Fruit fly (Drosophila melanogaster): Measurements from ENCODE around the gene Adhr.
A peak's percentile ranks its signal among the peaks of the same experiment; 100 is the strongest.

The Adhr gene

DNA sequence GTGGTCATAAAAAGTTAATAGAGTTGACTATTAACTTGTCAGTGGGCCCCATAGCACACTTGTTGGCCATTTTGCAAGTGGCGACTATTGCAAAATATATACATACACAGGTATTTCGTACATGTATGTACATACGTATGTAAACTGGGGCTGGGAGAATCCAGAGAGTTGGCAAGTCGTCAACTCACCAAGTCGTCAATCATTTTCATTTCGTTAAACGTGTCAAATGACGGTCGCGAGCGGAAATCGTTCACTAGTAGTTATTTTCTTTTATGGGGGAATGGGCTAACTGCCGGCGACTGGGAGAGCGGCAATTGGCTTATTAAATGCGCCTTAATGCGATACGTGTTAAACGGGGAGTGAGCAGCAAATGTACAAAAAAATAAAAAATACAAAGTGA, 13.4 kb downstream of the Adhr start:
- TF ChIP-seq dl (GFP tag; optimal IDR thresholded peaks at IDR 0.05; ENCODE audit: insufficient read depth in 1 of 2, partially characterized antibody in 2 of 2) (no peak), lola (GFP tag; optimal IDR thresholded peaks at IDR 0.05) (no peak), Sp1 (GFP tag; optimal IDR thresholded peaks at IDR 0.05) (no peak), foxo (GFP tag; optimal IDR thresholded peaks at IDR 0.05) (no peak), CG32264 (GFP tag; optimal IDR thresholded peaks at IDR 0.05) (no peak), Hr83 (GFP tag; optimal IDR thresholded peaks at IDR 0.05; ENCODE audit: poor library complexity, severe bottlenecking) (no peak), pan (optimal IDR thresholded peaks at IDR 0.05) (no peak), Hnf4 (GFP tag; optimal IDR thresholded peaks at IDR 0.05) (no peak)

DNA sequence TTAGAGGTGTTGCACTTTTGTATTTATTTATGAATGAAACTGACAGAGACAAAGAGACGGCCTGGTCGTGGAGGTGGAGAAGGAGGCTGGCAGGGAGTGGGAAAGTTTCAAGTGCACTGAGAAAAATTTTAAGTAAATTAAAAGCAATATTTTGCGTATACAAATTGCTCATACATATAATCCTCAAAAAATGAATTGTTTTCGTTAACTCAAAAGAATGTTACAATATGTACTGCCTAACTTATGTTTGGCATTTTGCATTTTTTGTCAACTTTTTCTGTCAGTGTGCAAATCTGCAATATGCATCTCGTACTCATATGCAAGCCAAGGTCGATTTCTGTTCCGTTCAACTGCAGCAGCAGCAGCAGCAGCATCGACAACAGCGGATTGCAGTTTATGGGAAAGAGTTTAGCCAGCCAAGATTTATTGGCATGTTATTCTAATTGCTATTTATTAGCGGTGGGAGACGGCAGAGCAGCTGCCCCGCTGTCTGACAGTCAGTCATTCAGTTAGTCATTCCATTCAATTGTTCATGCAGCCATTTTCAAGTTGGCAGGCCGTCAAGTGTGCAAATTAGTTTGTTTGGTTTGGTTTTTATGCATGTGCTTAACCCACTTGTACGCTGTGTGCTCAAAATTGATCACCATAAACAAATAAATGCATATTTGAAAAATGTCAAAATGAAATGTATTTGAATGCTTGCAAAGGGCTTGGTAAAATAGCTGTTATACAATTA, 15.8 kb downstream of the Adhr start:
- no peak for TF ChIP-seq usp (GFP tag; optimal IDR thresholded peaks at IDR 0.05)
- peak; percentile 13 for TF ChIP-seq psq (GFP tag; optimal IDR thresholded peaks at IDR 0.05)
- no peak for TF ChIP-seq br (GFP tag; optimal IDR thresholded peaks at IDR 0.05)
- no peak for TF ChIP-seq pan (optimal IDR thresholded peaks at IDR 0.05)
- no peak for TF ChIP-seq Dfd (GFP tag; optimal IDR thresholded peaks at IDR 0.05)
- no peak for TF ChIP-seq Rel (GFP tag; optimal IDR thresholded peaks at IDR 0.05)
- no peak for TF ChIP-seq Rel (tag; optimal IDR thresholded peaks at IDR 0.05)
- TF ChIP-seq brk (GFP tag; optimal IDR thresholded peaks at IDR 0.05) = no peak
- no peak for TF ChIP-seq jim (GFP tag; optimal IDR thresholded peaks at IDR 0.05)
- no peak for TF ChIP-seq CrebA (GFP tag; optimal IDR thresholded peaks at IDR 0.05; ENCODE audit: borderline replicate concordance)
- no peak for TF ChIP-seq tai (GFP tag; optimal IDR thresholded peaks at IDR 0.05)
- peak; percentile 19 for TF ChIP-seq h (GFP tag; optimal IDR thresholded peaks at IDR 0.05)
- TF ChIP-seq Dif (GFP tag; optimal IDR thresholded peaks at IDR 0.05; ENCODE audit: partially characterized antibody) = no peak
- no peak for TF ChIP-seq Vsx2 (GFP tag; optimal IDR thresholded peaks at IDR 0.05; ENCODE audit: partially characterized antibody)
- TF ChIP-seq fru (GFP tag; optimal IDR thresholded peaks at IDR 0.05) = peak; percentile 15
- no peak for TF ChIP-seq Myc (optimal IDR thresholded peaks at IDR 0.05)
- TF ChIP-seq GATAd (GFP tag; optimal IDR thresholded peaks at IDR 0.05) = no peak
- peak; percentile 14 for TF ChIP-seq ey (GFP tag; optimal IDR thresholded peaks at IDR 0.05)
- no peak for TF ChIP-seq Abd-B (GFP tag; optimal IDR thresholded peaks at IDR 0.05)
- no peak for TF ChIP-seq sage (GFP tag; optimal IDR thresholded peaks at IDR 0.05)
- TF ChIP-seq Hr78 (GFP tag; optimal IDR thresholded peaks at IDR 0.05) = no peak
- TF ChIP-seq woc (GFP tag; optimal IDR thresholded peaks at IDR 0.05) = no peak
- no peak for TF ChIP-seq HLH106 (tag; optimal IDR thresholded peaks at IDR 0.05)
- TF ChIP-seq Sp1 (GFP tag; optimal IDR thresholded peaks at IDR 0.05) = no peak
- no peak for TF ChIP-seq CG9705 (GFP tag; optimal IDR thresholded peaks at IDR 0.05)
- TF ChIP-seq dmrt93B (GFP tag; optimal IDR thresholded peaks at IDR 0.05) = no peak
- peak in 1 of 2 experiments; percentile 47 for TF ChIP-seq foxo (GFP tag; optimal IDR thresholded peaks at IDR 0.05)
- TF ChIP-seq Jra (GFP tag; optimal IDR thresholded peaks at IDR 0.05) = no peak
- TF ChIP-seq Mio (GFP tag; optimal IDR thresholded peaks at IDR 0.05) = no peak
- no peak for TF ChIP-seq dsf (GFP tag; optimal IDR thresholded peaks at IDR 0.05; ENCODE audit: borderline replicate concordance)
- no peak for TF ChIP-seq Hnf4 (GFP tag; optimal IDR thresholded peaks at IDR 0.05)
- TF ChIP-seq N (GFP tag; optimal IDR thresholded peaks at IDR 0.05) = no peak
- no peak for TF ChIP-seq dl (GFP tag; optimal IDR thresholded peaks at IDR 0.05; ENCODE audit: insufficient read depth in 1 of 2, partially characterized antibody in 2 of 2)
- TF ChIP-seq OdsH (GFP tag; optimal IDR thresholded peaks at IDR 0.05) = peak; percentile 7
- no peak for TF ChIP-seq Hr83 (GFP tag; optimal IDR thresholded peaks at IDR 0.05; ENCODE audit: poor library complexity, severe bottlenecking)
- TF ChIP-seq lola (GFP tag; optimal IDR thresholded peaks at IDR 0.05) = no peak
- no peak for TF ChIP-seq sv (GFP tag; optimal IDR thresholded peaks at IDR 0.05)
- no peak for TF ChIP-seq CG32264 (GFP tag; optimal IDR thresholded peaks at IDR 0.05)
- TF ChIP-seq rgr (GFP tag; optimal IDR thresholded peaks at IDR 0.05) = peak; percentile 24
